Worm (Caenorhabditis elegans): Measurements from ENCODE around the gene F49E8.6.

The F49E8.6 gene

DNA sequence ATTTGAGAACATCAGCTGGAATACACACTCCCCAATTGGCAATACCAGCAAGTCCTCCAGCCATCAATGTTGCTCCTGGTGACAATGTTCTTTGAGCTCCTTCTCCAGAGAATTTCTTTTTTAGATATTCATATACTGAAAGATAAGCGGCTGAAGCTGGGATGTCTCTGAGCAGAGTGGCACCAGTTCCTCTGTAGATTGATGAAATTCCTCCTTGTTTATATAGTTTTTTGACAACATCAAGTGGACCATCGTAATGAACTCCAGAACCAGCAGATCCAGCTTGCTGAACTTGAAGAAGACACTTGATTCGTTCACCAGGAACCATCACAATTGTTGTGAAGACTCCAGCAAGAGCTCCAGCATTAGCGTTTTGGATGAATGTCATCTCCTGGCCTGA is 2.4 kb downstream of the F49E8.6 start:
- TF ChIP-seq zag-1 (tag; optimal IDR thresholded peaks at IDR 0.05) (no peak), lsy-2 (tag; optimal IDR thresholded peaks at IDR 0.05) (no peak), R02D3.7 (tag; optimal IDR thresholded peaks at IDR 0.05) (no peak), skn-1 (tag; optimal IDR thresholded peaks at IDR 0.05) (no peak), mdl-1 (tag; optimal IDR thresholded peaks at IDR 0.05) (no peak), sma-3 (GFP tag; optimal IDR thresholded peaks at IDR 0.05) (no peak), peb-1 (tag; optimal IDR thresholded peaks at IDR 0.05) (no peak), nhr-77 (tag; optimal IDR thresholded peaks at IDR 0.05) (no peak), nhr-6 (tag; optimal IDR thresholded peaks at IDR 0.05) (no peak), mab-5 (tag; optimal IDR thresholded peaks at IDR 0.05) (no peak), elt-3 (tag; optimal IDR thresholded peaks at IDR 0.05) (no peak), ztf-4 (tag; optimal IDR thresholded peaks at IDR 0.05) (no peak), nhr-21 (tag; optimal IDR thresholded peaks at IDR 0.05) (no peak)

DNA sequence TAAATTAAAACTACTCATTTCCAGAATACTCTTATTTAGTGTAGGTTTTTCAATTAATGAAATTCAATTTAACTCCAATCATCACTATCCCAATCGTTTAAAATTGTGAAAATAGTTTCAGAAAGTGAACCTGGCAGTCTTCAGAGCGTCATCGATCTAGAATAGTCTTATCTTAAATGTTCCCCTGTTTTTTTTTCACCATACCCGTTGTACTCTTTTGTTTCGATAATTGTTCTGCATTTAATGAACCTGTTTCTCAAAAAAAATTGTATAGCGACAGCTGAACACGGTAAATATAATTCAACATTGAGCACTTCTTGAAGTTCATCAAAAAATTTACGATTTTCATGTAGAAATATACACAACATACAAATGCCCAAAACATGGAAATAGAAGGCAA is 3.2 kb downstream of the F49E8.6 start:
- TF ChIP-seq nhr-237 (tag; optimal IDR thresholded peaks at IDR 0.05) (no peak), elt-3 (tag; optimal IDR thresholded peaks at IDR 0.05) (no peak), C34F6.9 (tag; optimal IDR thresholded peaks at IDR 0.05) (no peak), ZK546.5 (tag; optimal IDR thresholded peaks at IDR 0.05) (no peak), crh-2 (tag; optimal IDR thresholded peaks at IDR 0.05) (no peak)

DNA sequence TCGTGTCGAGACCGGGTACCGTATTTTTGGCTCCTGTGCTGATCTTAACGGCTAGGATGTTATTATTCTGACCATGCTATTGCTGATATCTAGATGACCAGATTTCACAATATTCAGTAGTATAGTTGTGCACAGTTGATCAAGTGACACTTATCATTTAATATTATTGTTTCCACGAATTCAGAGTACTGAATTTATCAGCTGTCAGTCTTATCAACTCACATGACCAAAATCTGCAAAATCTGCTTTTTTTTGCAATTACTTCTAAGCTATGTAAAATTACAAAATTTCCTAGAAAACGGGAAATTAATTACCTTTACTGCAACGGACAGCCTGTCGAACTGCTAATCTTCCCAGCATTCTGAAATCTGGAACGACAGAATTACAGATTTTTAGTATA is 4.0 kb downstream of the F49E8.6 start, which contains the start of gene pam-1:
Gene pam-1, minus strand, starts transcription at position 368 of the 400 bp plus-strand sequence.
- TF ChIP-seq lin-13 (GFP tag; optimal IDR thresholded peaks at IDR 0.05), result no peak
- no peak for TF ChIP-seq unc-62 (GFP tag; optimal IDR thresholded peaks at IDR 0.05)
- TF ChIP-seq crh-2 (tag; optimal IDR thresholded peaks at IDR 0.05), result no peak
- no peak for TF ChIP-seq unc-39 (tag; optimal IDR thresholded peaks at IDR 0.05)
- no peak for TF ChIP-seq nhr-6 (tag; optimal IDR thresholded peaks at IDR 0.05)
- TF ChIP-seq nhr-21 (tag; optimal IDR thresholded peaks at IDR 0.05), result no peak
- no peak for TF ChIP-seq mdl-1 (tag; optimal IDR thresholded peaks at IDR 0.05)
- TF ChIP-seq mbf-1 (tag; optimal IDR thresholded peaks at IDR 0.05), result no peak

DNA sequence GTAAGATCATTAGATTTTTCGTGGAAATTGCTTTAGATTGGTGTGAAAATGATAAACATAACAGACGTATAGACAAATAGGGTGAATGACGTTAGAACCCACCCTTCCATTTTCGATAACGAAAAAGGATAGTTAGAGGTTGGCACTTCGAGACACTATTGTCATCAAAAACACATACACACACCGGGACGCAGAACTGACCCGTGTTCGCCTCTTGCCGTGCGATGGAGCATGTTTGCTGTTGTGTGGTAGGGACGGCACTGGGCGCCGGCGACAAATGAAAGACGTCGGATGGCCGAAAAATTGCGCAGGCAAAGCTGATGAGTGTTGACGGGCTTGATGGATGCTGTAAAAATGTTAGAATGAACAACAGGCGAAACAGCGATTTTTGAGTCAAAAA is 4.6 kb downstream of the F49E8.6 start:
- no peak for TF ChIP-seq elt-3 (tag; optimal IDR thresholded peaks at IDR 0.05)
- TF ChIP-seq peb-1 (tag; optimal IDR thresholded peaks at IDR 0.05), result no peak
- TF ChIP-seq sma-3 (GFP tag; optimal IDR thresholded peaks at IDR 0.05), result no peak
- peak; percentile 80 for TF ChIP-seq skn-1 (tag; optimal IDR thresholded peaks at IDR 0.05)
- peak; percentile 60 for TF ChIP-seq nhr-129 (tag; optimal IDR thresholded peaks at IDR 0.05)
- no peak for TF ChIP-seq lin-39 (tag; optimal IDR thresholded peaks at IDR 0.05)
- no peak for TF ChIP-seq Y55F3AM.14 (GFP tag; optimal IDR thresholded peaks at IDR 0.05)
- peak; percentile 28 for TF ChIP-seq C34F6.9 (tag; optimal IDR thresholded peaks at IDR 0.05)
- TF ChIP-seq nhr-237 (tag; optimal IDR thresholded peaks at IDR 0.05), result no peak
- no peak for TF ChIP-seq mbf-1 (tag; optimal IDR thresholded peaks at IDR 0.05)
- no peak for TF ChIP-seq dmd-4 (tag; optimal IDR thresholded peaks at IDR 0.05)
- peak in 1 of 2 experiments; percentile 41 for TF ChIP-seq lsy-2 (tag; optimal IDR thresholded peaks at IDR 0.05)
- no peak for TF ChIP-seq sem-4 (tag; optimal IDR thresholded peaks at IDR 0.05)
- TF ChIP-seq blmp-1 (tag; optimal IDR thresholded peaks at IDR 0.05; ENCODE audit: insufficient read depth), result no peak
- peak; percentile 54 for TF ChIP-seq fos-1 (tag; optimal IDR thresholded peaks at IDR 0.05)
- TF ChIP-seq mab-5 (tag; optimal IDR thresholded peaks at IDR 0.05), result no peak
- TF ChIP-seq alr-1 (tag; optimal IDR thresholded peaks at IDR 0.05), result no peak
- no peak for TF ChIP-seq egl-27 (tag; optimal IDR thresholded peaks at IDR 0.05)
- peak; percentile 19 for TF ChIP-seq F13H6.1 (tag; optimal IDR thresholded peaks at IDR 0.05)
- TF ChIP-seq nhr-25 (tag; optimal IDR thresholded peaks at IDR 0.05), result no peak

DNA sequence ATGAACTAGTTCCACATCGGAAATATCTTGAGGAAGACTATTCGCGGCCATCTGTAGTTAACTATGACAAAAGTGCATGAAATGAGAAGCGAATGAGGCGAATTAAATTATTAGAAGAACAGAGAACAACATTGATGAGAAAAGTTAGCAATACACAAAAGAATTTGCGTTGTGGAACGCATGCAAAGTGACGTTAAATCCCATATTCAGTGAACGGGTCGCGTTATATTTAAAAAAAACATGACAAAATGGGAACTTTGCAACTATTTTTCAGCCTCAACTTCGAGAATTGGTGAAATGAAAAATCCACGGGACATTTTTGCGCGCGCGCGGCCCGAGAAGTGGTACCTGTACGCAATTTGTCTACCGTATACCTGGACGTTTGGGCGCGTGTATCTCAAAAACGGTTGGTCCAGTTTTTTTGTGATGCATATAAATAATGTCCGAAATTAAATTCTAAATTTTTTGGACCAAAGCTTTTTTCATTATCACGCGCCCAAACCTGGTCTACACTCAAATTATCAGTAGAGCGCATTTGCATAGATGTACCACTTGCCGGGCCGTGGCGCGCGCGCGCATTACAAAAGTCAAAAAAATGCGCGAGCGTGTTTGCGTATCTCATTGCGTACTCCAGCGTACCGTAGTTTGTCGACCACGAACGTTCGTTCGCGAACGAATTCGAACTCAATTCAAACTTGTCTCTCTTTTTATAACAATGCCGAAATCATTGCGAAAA is 6.5 kb downstream of the F49E8.6 start, which contains the start of the genes cdd-2 and oef-1:
Gene cdd-2, minus strand, starts transcription at position 51 of the 736 bp plus-strand sequence.
Gene oef-1, plus strand, starts transcription at position 575 of the 736 bp plus-strand sequence.
- no peak for TF ChIP-seq aly-2 (tag; optimal IDR thresholded peaks at IDR 0.05)
- no peak for TF ChIP-seq unc-39 (tag; optimal IDR thresholded peaks at IDR 0.05)
- TF ChIP-seq skn-1 (tag; optimal IDR thresholded peaks at IDR 0.05), result no peak
- TF ChIP-seq C34F6.9 (tag; optimal IDR thresholded peaks at IDR 0.05), result no peak
- no peak for TF ChIP-seq nhr-11 (tag; optimal IDR thresholded peaks at IDR 0.05)
- TF ChIP-seq crh-2 (tag; optimal IDR thresholded peaks at IDR 0.05), result no peak
- TF ChIP-seq sem-4 (tag; optimal IDR thresholded peaks at IDR 0.05), result no peak
- no peak for TF ChIP-seq nhr-23 (tag; optimal IDR thresholded peaks at IDR 0.05)
- no peak for TF ChIP-seq ZK546.5 (tag; optimal IDR thresholded peaks at IDR 0.05)
- TF ChIP-seq lsy-2 (tag; optimal IDR thresholded peaks at IDR 0.05), result no peak
- TF ChIP-seq nhr-21 (tag; optimal IDR thresholded peaks at IDR 0.05), result no peak
- TF ChIP-seq nhr-25 (tag; optimal IDR thresholded peaks at IDR 0.05), result no peak
- no peak for TF ChIP-seq snpc-4 (tag; optimal IDR thresholded peaks at IDR 0.05)
- no peak for TF ChIP-seq ceh-16 (tag; optimal IDR thresholded peaks at IDR 0.05)

All from whole organism, L2 larva.